Worm (Caenorhabditis elegans): ENCODE data around the gene tbcb-1.

Gene tbcb-1

DNA sequence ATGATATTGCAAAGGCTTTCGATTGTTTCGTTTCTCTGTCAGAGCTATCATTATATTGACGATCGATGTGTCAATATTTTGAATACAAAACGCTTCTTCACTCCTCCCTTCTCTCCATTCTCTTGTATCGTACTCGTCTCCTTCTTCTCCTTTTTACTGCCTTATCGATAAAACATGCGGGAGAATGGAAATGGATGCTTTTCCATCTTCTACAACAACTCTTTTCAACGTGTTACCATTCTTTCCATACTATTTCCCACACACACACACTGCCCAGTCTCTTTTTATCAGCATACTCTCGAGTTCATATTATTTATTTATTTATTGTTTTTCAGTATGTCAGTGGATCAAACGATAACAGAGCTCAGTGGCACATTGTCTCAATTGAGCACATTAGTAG is 13.3 kb upstream of the tbcb-1 start, which contains the start of gene C50B8.6:
Gene C50B8.6, plus strand, starts transcription at position 336 of the 400 bp plus-strand sequence.
- no peak for TF ChIP-seq daf-16 (GFP tag; optimal IDR thresholded peaks at IDR 0.05)
- peak; percentile 77 for TF ChIP-seq daf-16 (tag; optimal IDR thresholded peaks at IDR 0.05)
- TF ChIP-seq nhr-102 (tag; optimal IDR thresholded peaks at IDR 0.05) = no peak
- no peak for TF ChIP-seq lsy-2 (tag; optimal IDR thresholded peaks at IDR 0.05)
- TF ChIP-seq nhr-28 (tag; optimal IDR thresholded peaks at IDR 0.05) = peak; percentile 50
- peak; percentile 26 for TF ChIP-seq mxl-3 (GFP tag; optimal IDR thresholded peaks at IDR 0.05)
- TF ChIP-seq hlh-11 (tag; optimal IDR thresholded peaks at IDR 0.05) = peak; percentile 36
- peak; percentile 41; the same call in 1 of the 2 replicates for TF ChIP-seq dmd-6 (GFP tag; IDR thresholded peaks at IDR 0.05)
- TF ChIP-seq pqm-1 (tag; optimal IDR thresholded peaks at IDR 0.05) = peak; percentile 91
- peak; percentile 34 for TF ChIP-seq dve-1 (tag; optimal IDR thresholded peaks at IDR 0.05; ENCODE audit: insufficient read depth)
- TF ChIP-seq saeg-2 (GFP tag; IDR thresholded peaks at IDR 0.05) = no peak
- TF ChIP-seq unc-62 (GFP tag; optimal IDR thresholded peaks at IDR 0.05 in 1 of 2) = peak in 1 of 2 experiments; percentile 64
- TF ChIP-seq unc-62 (tag; optimal IDR thresholded peaks at IDR 0.05) = no peak

DNA sequence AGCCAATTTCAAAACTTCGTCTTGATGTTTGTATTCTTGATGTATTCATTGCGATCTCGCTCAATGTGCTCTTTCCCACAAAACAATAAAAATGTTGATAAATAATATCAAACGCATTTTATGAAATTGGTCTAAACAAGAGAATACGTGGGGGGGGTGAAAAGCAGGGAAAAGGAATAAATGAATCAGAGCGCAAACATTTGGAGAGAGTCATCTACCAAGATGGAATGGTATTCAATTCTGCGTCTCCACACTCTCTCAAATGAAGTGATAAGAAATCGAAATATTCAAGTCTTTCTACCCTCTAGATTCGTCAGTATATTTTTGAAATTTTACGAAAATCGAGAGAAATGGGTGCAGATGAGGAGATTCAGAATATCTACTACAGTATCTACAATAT is 11.2 kb upstream of the tbcb-1 start, which contains the start of gene C50B8.5:
Gene C50B8.5, plus strand, starts transcription at position 273 of the 400 bp plus-strand sequence.
- TF ChIP-seq mep-1 (tag; optimal IDR thresholded peaks at IDR 0.05) (peak; percentile 8), arid-1 (GFP tag; conservative IDR thresholded peaks at IDR 0.05) (no peak), unc-62 (GFP tag; optimal IDR thresholded peaks at IDR 0.05 in 1 of 2) (peak in 1 of 2 experiments; percentile 85), unc-62 (tag; optimal IDR thresholded peaks at IDR 0.05) (no peak), duxl-1 (tag; optimal IDR thresholded peaks at IDR 0.05; ENCODE audit: poor library complexity) (peak; percentile 0), dmd-6 (GFP tag; IDR thresholded peaks at IDR 0.05) (peak; percentile 8; the same call in 1 of the 2 replicates), dve-1 (tag; optimal IDR thresholded peaks at IDR 0.05; ENCODE audit: insufficient read depth) (peak; percentile 65), pqm-1 (tag; optimal IDR thresholded peaks at IDR 0.05) (peak; percentile 63), daf-16 (GFP tag; optimal IDR thresholded peaks at IDR 0.05) (no peak), daf-16 (tag; optimal IDR thresholded peaks at IDR 0.05) (peak; percentile 70), nhr-6 (tag; optimal IDR thresholded peaks at IDR 0.05) (peak; percentile 88), lin-38 (GFP tag; IDR thresholded peaks at IDR 0.05) (no peak), F10B5.3 (tag; optimal IDR thresholded peaks at IDR 0.05) (no peak), mes-2 (tag; optimal IDR thresholded peaks at IDR 0.05; ENCODE audit: poor library complexity, severe bottlenecking) (peak; percentile 53)

DNA sequence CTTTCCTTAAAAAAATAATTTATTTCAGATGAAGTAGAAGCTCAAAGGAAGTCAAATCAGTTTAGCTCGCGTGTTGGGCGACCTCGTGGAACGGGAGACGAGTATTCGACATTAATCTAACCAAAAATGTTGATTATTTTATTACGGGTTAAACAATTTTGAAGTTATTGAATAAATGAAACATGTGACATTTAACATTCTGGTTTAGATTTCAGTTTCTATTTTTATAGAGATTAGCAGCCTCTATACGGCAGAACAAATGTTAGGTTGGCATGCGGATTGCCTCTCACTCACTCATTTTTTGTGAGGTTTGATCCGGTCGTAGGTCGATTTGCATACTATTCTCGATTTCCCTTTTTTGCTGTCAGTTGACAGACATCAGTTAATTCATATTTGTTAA is 7.4 kb upstream of the tbcb-1 start, which contains the start of gene F53F4.1:
Gene F53F4.1, plus strand, starts transcription at position 301 of the 400 bp plus-strand sequence.
- TF ChIP-seq fos-1 (tag; optimal IDR thresholded peaks at IDR 0.05) (no peak), nhr-237 (tag; optimal IDR thresholded peaks at IDR 0.05) (no peak)

DNA sequence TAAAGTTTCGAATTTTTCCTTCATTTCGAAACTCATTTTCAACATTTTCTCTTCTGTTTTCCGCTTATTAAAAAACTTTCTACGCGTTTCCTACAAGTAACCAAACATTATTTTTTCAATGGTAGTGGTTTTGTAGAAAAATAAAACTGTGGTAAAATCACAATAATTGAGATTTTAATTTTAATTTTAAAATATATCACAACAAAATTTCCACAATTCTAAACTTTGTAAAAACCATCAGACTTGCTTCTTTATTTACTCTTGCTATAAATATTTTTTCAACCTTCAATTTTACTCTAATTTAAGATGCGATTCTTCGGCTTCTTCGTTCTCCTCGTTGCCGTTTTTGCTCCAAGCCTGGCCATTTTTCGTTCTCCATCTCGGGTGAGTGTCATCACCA is 4.0 kb upstream of the tbcb-1 start, which contains the start of gene F53F4.17:
Gene F53F4.17, plus strand, starts transcription at position 301 of the 400 bp plus-strand sequence.
- TF ChIP-seq ceh-28 (tag; optimal IDR thresholded peaks at IDR 0.05) = no peak
- TF ChIP-seq snpc-1.2 (GFP tag; IDR thresholded peaks at IDR 0.05) = no peak
- TF ChIP-seq snpc-4 (tag; optimal IDR thresholded peaks at IDR 0.05) = no peak
- no peak for TF ChIP-seq cey-2 (tag; optimal IDR thresholded peaks at IDR 0.05; ENCODE audit: borderline replicate concordance, insufficient read depth)
- TF ChIP-seq mes-2 (tag; optimal IDR thresholded peaks at IDR 0.05; ENCODE audit: poor library complexity, severe bottlenecking) = no peak
- no peak for TF ChIP-seq F37D6.2 (tag; optimal IDR thresholded peaks at IDR 0.05)
- TF ChIP-seq fos-1 (tag; optimal IDR thresholded peaks at IDR 0.05) = no peak
- no peak for TF ChIP-seq F49E8.2 (tag; optimal IDR thresholded peaks at IDR 0.05; ENCODE audit: borderline replicate concordance)
- no peak for TF ChIP-seq gei-8 (GFP tag; optimal IDR thresholded peaks at IDR 0.05)

DNA sequence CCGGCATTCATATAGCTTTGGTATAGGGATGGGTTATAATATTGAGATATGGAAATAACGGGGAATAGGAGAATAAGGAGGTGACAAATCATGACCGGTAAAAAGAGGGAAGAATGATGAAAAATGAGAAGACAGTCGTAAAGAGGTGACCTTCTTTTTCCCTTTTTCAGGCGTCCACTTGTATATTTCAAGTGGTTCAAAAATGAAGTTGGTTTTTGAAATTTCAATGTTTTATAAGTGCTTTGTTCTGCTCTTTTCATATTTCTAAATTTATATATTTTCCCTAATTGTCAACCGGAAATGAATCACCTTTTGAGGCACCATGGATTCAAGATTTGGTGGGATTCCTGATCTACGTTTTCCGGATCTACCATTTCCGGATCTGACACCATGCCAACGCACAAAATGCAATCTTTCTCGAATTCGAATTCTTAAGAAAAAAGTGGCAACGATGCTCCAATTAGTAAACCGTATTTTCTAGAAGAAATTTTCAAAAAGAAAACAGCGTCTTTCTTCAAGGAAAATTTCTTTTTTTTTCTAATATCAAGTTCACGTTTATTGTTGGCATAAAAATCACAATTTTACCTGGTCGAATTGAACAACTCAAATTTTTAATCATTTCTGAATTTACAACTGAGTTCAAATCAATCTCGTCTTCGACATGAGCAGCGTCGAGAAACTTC is 2.3 kb upstream of the tbcb-1 start, which contains the start of the genes F53F4.2 and F53F4.18:
Gene F53F4.2, minus strand, starts transcription at position 101 of the 683 bp plus-strand sequence.
Gene F53F4.18, plus strand, starts transcription at position 633 of the 683 bp plus-strand sequence.
- no peak for TF ChIP-seq nhr-28 (tag; optimal IDR thresholded peaks at IDR 0.05)
- TF ChIP-seq egl-43 (GFP tag; IDR thresholded peaks at IDR 0.05) = no peak
- no peak for TF ChIP-seq lim-7 (GFP tag; IDR thresholded peaks at IDR 0.05)
- no peak for TF ChIP-seq pqm-1 (tag; optimal IDR thresholded peaks at IDR 0.05)
- TF ChIP-seq spr-1 (tag; optimal IDR thresholded peaks at IDR 0.05) = no peak
- TF ChIP-seq ceh-82 (tag; optimal IDR thresholded peaks at IDR 0.05) = no peak
- no peak for TF ChIP-seq aly-2 (tag; optimal IDR thresholded peaks at IDR 0.05)
- TF ChIP-seq cey-2 (tag; optimal IDR thresholded peaks at IDR 0.05; ENCODE audit: borderline replicate concordance, insufficient read depth) = no peak
- no peak for TF ChIP-seq daf-12 (tag; optimal IDR thresholded peaks at IDR 0.05)
- no peak for TF ChIP-seq arid-1 (GFP tag; conservative IDR thresholded peaks at IDR 0.05)
- TF ChIP-seq nhr-111 (GFP tag; optimal IDR thresholded peaks at IDR 0.05) = no peak
- no peak for TF ChIP-seq nhr-237 (tag; optimal IDR thresholded peaks at IDR 0.05)
- no peak for TF ChIP-seq ceh-62 (tag; optimal IDR thresholded peaks at IDR 0.05)
- no peak for TF ChIP-seq dve-1 (tag; optimal IDR thresholded peaks at IDR 0.05; ENCODE audit: insufficient read depth)
- TF ChIP-seq fos-1 (tag; optimal IDR thresholded peaks at IDR 0.05) = no peak
- no peak for TF ChIP-seq lin-38 (GFP tag; IDR thresholded peaks at IDR 0.05)
- no peak for TF ChIP-seq nhr-48 (tag; optimal IDR thresholded peaks at IDR 0.05)
- TF ChIP-seq attf-4 (tag; optimal IDR thresholded peaks at IDR 0.05) = no peak
- TF ChIP-seq mep-1 (tag; optimal IDR thresholded peaks at IDR 0.05) = no peak
